Fruit fly (Drosophila melanogaster) whole organism, embryonic: ENCODE data around the gene Eato.

Experiments
- B-H2 ChIP-seq: fragments of 200-800 bp; sonication (Bioruptor generic); optimal IDR thresholded peaks from 2 replicates; lab custom pipeline; 2018; ENCODE audit warnings: missing biosample characterization, mild to moderate bottlenecking, missing genetic modification characterization
- CG10565 ChIP-seq: fragments of 200-800 bp; sonication (Bioruptor generic); optimal IDR thresholded peaks from 3 replicates; lab custom pipeline; 2016; ENCODE audit warnings: missing biosample characterization, mild to moderate bottlenecking, missing genetic modification characterization
- CG10959 ChIP-seq: fragments of 200-800 bp; sonication (Bioruptor generic); IDR thresholded peaks from 2 replicates; pipeline ENCODE4 v1.3.6; 2022; ENCODE audit warnings: missing biosample characterization, missing genetic modification characterization
- CG11696 ChIP-seq: fragments of 200-800 bp; sonication (Bioruptor generic); IDR thresholded peaks from 2 replicates; pipeline ENCODE4 v1.3.6; 2022; ENCODE audit warnings: missing biosample characterization, missing genetic modification characterization
- CG12071 ChIP-seq: fragments of 200-800 bp; sonication (Bioruptor generic); optimal IDR thresholded peaks from 3 replicates; lab custom pipeline; 2018; ENCODE audit warnings: missing biosample characterization, mild to moderate bottlenecking, missing genetic modification characterization
- CG12769 ChIP-seq: fragments of 200-800 bp; sonication (Bioruptor generic); optimal IDR thresholded peaks from 2 replicates; lab custom pipeline; 2019; ENCODE audit warnings: missing biosample characterization, mild to moderate bottlenecking, missing genetic modification characterization, moderate library complexity
- CG13624 ChIP-seq: fragments of 200-800 bp; sonication (Bioruptor generic); optimal IDR thresholded peaks from 2 replicates; lab custom pipeline; 2016; ENCODE audit warnings: missing biosample characterization, missing genetic modification characterization
- CG14014 ChIP-seq: fragments of 200-800 bp; sonication (Bioruptor generic); IDR thresholded peaks from 2 replicates; pipeline ENCODE4 v1.3.6; 2022; ENCODE audit warnings: missing biosample characterization, missing genetic modification characterization
- CG14050 ChIP-seq: fragments of 200-800 bp; sonication (Bioruptor generic); IDR thresholded peaks from 3 replicates; pipeline ENCODE4 v1.3.6; 2022; ENCODE audit warnings: missing biosample characterization, missing genetic modification characterization
- CG14860 ChIP-seq: fragments of 200-800 bp; sonication (Bioruptor generic); IDR thresholded peaks from 3 replicates; pipeline ENCODE4 v1.3.6; 2022; ENCODE audit warnings: missing biosample characterization, missing genetic modification characterization; ENCODE audit not compliant: partially characterized antibody
- CG14965 ChIP-seq: fragments of 200-800 bp; sonication (Bioruptor generic); optimal IDR thresholded peaks from 2 replicates; lab custom pipeline; 2016; ENCODE audit warnings: missing biosample characterization, missing genetic modification characterization, borderline replicate concordance
- CG15601 ChIP-seq: fragments of 200-800 bp; sonication (Bioruptor generic); optimal IDR thresholded peaks from 3 replicates; lab custom pipeline; 2019; ENCODE audit warnings: missing biosample characterization, mild to moderate bottlenecking, missing genetic modification characterization, moderate library complexity
- CG17361 ChIP-seq: fragments of 200-800 bp; sonication (Bioruptor generic); IDR thresholded peaks from 3 replicates; pipeline ENCODE4 v1.3.6; 2022; ENCODE audit warnings: missing biosample characterization, missing genetic modification characterization
- CG17612 ChIP-seq: fragments of 200-800 bp; sonication (Bioruptor generic); IDR thresholded peaks from 2 replicates; pipeline ENCODE4 v1.3.6; 2022; ENCODE audit warnings: missing biosample characterization, missing genetic modification characterization
- CG17802 ChIP-seq: fragments of 200-800 bp; sonication (Bioruptor generic); optimal IDR thresholded peaks from 2 replicates; lab custom pipeline; 2018; ENCODE audit warnings: missing biosample characterization, mild to moderate bottlenecking, missing genetic modification characterization, moderate library complexity
- CG30431 ChIP-seq: fragments of 200-800 bp; sonication (Bioruptor generic); optimal IDR thresholded peaks from 2 replicates; lab custom pipeline; 2017; ENCODE audit warnings: missing biosample characterization, missing genetic modification characterization
- CG31224 ChIP-seq: fragments of 200-800 bp; sonication (Bioruptor generic); IDR thresholded peaks from 2 replicates; pipeline ENCODE4 v1.3.6; 2022; ENCODE audit warnings: missing biosample characterization, missing genetic modification characterization
- CG3163 ChIP-seq: fragments of 200-800 bp; sonication (Bioruptor generic); optimal IDR thresholded peaks from 3 replicates; lab custom pipeline; 2016; ENCODE audit warnings: missing biosample characterization, missing genetic modification characterization
- CG3847 ChIP-seq: fragments of 200-800 bp; sonication (Bioruptor generic); IDR thresholded peaks from 2 replicates; pipeline ENCODE4 v1.3.6; 2022; ENCODE audit warnings: missing biosample characterization, missing genetic modification characterization
- CG6175 ChIP-seq: fragments of 200-800 bp; sonication (Bioruptor generic); IDR thresholded peaks from 3 replicates; pipeline ENCODE4 v1.3.6; 2022; ENCODE audit warnings: missing biosample characterization, missing genetic modification characterization
- CG6689 ChIP-seq: fragments of 200-800 bp; sonication (Bioruptor generic); IDR thresholded peaks from 2 replicates; pipeline ENCODE4 v1.3.6; 2022; ENCODE audit warnings: missing biosample characterization, missing genetic modification characterization
- CG6791 ChIP-seq: fragments of 200-800 bp; sonication (Bioruptor generic); IDR thresholded peaks from 3 replicates; pipeline ENCODE4 v1.3.6; 2022; ENCODE audit warnings: missing biosample characterization, missing genetic modification characterization; ENCODE audit not compliant: partially characterized antibody
- CG7928 ChIP-seq: fragments of 200-800 bp; sonication (Bioruptor generic); optimal IDR thresholded peaks from 2 replicates; lab custom pipeline; 2017; ENCODE audit warnings: missing biosample characterization, mild to moderate bottlenecking, missing genetic modification characterization
- Dad ChIP-seq: fragments of 200-800 bp; sonication (Bioruptor generic); optimal IDR thresholded peaks from 3 replicates; lab custom pipeline; 2016; ENCODE audit warnings: missing biosample characterization, missing genetic modification characterization
- Dbx ChIP-seq: fragments of 200-800 bp; sonication (Bioruptor generic); IDR thresholded peaks from 3 replicates; pipeline ENCODE4 v1.3.6; 2022; ENCODE audit warnings: missing biosample characterization, missing genetic modification characterization
- Dip3 ChIP-seq: fragments of 200-800 bp; sonication (Bioruptor generic); optimal IDR thresholded peaks from 3 replicates; lab custom pipeline; 2016; ENCODE audit warnings: missing biosample characterization, missing genetic modification characterization
- Drgx ChIP-seq: fragments of 200-800 bp; sonication (Bioruptor generic); IDR thresholded peaks from 2 replicates; pipeline ENCODE4 v1.3.6; 2022; ENCODE audit warnings: missing biosample characterization, missing genetic modification characterization
- Gsc ChIP-seq: fragments of 200-800 bp; sonication (Bioruptor generic); IDR thresholded peaks from 2 replicates; pipeline ENCODE4 v1.3.6; 2022; ENCODE audit warnings: missing biosample characterization, missing genetic modification characterization
- H15 ChIP-seq: fragments of 200-800 bp; sonication (Bioruptor generic); IDR thresholded peaks from 3 replicates; pipeline ENCODE4 v1.3.6; 2022; ENCODE audit warnings: missing biosample characterization, missing genetic modification characterization
- HLH4C ChIP-seq: fragments of 200-800 bp; sonication (Bioruptor generic); IDR thresholded peaks from 3 replicates; pipeline ENCODE4 v1.3.6; 2022; ENCODE audit warnings: missing biosample characterization, missing genetic modification characterization; ENCODE audit not compliant: partially characterized antibody
- Hr39 ChIP-seq: fragments of >200 bp; optimal IDR thresholded peaks from 2 replicates; lab custom pipeline; 2017
- Lpt ChIP-seq: fragments of >200 bp; optimal IDR thresholded peaks from 2 replicates; lab custom pipeline; 2018; ENCODE audit warnings: missing biosample characterization, missing genetic modification characterization
- MTF-1 ChIP-seq: fragments of 200-800 bp; sonication (Bioruptor generic); optimal IDR thresholded peaks from 2 replicates; lab custom pipeline; 2018; ENCODE audit warnings: missing biosample characterization, mild to moderate bottlenecking, missing genetic modification characterization, borderline replicate concordance
- PHDP ChIP-seq: fragments of 200-800 bp; sonication (Bioruptor generic); optimal IDR thresholded peaks from 3 replicates; lab custom pipeline; 2018; ENCODE audit warnings: missing biosample characterization, mild to moderate bottlenecking, missing genetic modification characterization, moderate library complexity
- Xbp1 ChIP-seq: fragments of 200-800 bp; sonication (Bioruptor generic); optimal IDR thresholded peaks from 3 replicates; lab custom pipeline; 2016; ENCODE audit warnings: missing biosample characterization, mild to moderate bottlenecking, missing genetic modification characterization
- YL-1 ChIP-seq: fragments of 200-800 bp; sonication (Bioruptor generic); optimal IDR thresholded peaks from 3 replicates; lab custom pipeline; 2017; ENCODE audit warnings: missing biosample characterization, mild to moderate bottlenecking, missing genetic modification characterization
- corto ChIP-seq: fragments of 200-800 bp; sonication (Bioruptor generic); optimal IDR thresholded peaks from 2 replicates; lab custom pipeline; 2016; ENCODE audit warnings: missing biosample characterization, mild to moderate bottlenecking, missing genetic modification characterization, moderate library complexity
- dm ChIP-seq: fragments of 200-800 bp; sonication (Bioruptor generic); optimal IDR thresholded peaks from 3 replicates; lab custom pipeline; 2016; ENCODE audit warnings: missing biosample characterization, missing genetic modification characterization
- ewg ChIP-seq: fragments of 200-800 bp; sonication (Bioruptor generic); optimal IDR thresholded peaks from 3 replicates; lab custom pipeline; 2017; ENCODE audit warnings: mild to moderate bottlenecking, missing biosample characterization, missing genetic modification reagents, missing genetic modification characterization
- fd64A ChIP-seq: fragments of 200-800 bp; sonication (Bioruptor generic); optimal IDR thresholded peaks from 3 replicates; lab custom pipeline; 2018; ENCODE audit warnings: missing biosample characterization, mild to moderate bottlenecking, missing genetic modification characterization
- gce ChIP-seq: fragments of 200-800 bp; sonication (Bioruptor generic); IDR thresholded peaks from 3 replicates; pipeline ENCODE4 v1.3.6; 2022; ENCODE audit warnings: missing biosample characterization, missing genetic modification characterization
- kah ChIP-seq: fragments of 200-800 bp; sonication (Bioruptor generic); optimal IDR thresholded peaks from 2 replicates; lab custom pipeline; 2018; ENCODE audit warnings: missing biosample characterization, mild to moderate bottlenecking, missing genetic modification characterization
- ken ChIP-seq: fragments of 200-800 bp; sonication (Bioruptor generic); IDR thresholded peaks from 3 replicates; pipeline ENCODE4 v1.3.6; 2022; ENCODE audit warnings: missing biosample characterization, missing genetic modification characterization
- knrl ChIP-seq: fragments of 200-800 bp; sonication (Bioruptor generic); IDR thresholded peaks from 3 replicates; pipeline ENCODE4 v1.3.6; 2022; ENCODE audit warnings: missing biosample characterization, missing genetic modification characterization; ENCODE audit not compliant: partially characterized antibody
- lbe ChIP-seq: fragments of 200-800 bp; sonication (Bioruptor generic); optimal IDR thresholded peaks from 2 replicates; lab custom pipeline; 2016; ENCODE audit warnings: missing biosample characterization, mild to moderate bottlenecking, missing genetic modification characterization
- lola ChIP-seq, 3 experiments: fragments of >200 bp in 2 of 3; fragments of 200-800 bp in 1 of 3; sonication (Bioruptor generic) in 1 of 3; optimal IDR thresholded peaks; 2 replicates each; lab custom pipeline; 2017 to 2019; ENCODE audit warnings: missing biosample characterization in 3 of 3, missing genetic modification characterization in 3 of 3, mild to moderate bottlenecking in 1 of 3, moderate library complexity in 1 of 3
- maf-S ChIP-seq: fragments of 200-800 bp; sonication (Bioruptor generic); optimal IDR thresholded peaks from 2 replicates; lab custom pipeline; 2016; ENCODE audit warnings: missing biosample characterization, missing genetic modification characterization
- mld ChIP-seq: fragments of 200-800 bp; sonication (Bioruptor generic); IDR thresholded peaks from 3 replicates; pipeline ENCODE4 v1.3.6; 2022; ENCODE audit warnings: missing biosample characterization, missing genetic modification characterization; ENCODE audit not compliant: partially characterized antibody
- pita ChIP-seq: fragments of 200-800 bp; sonication (Bioruptor generic); optimal IDR thresholded peaks from 2 replicates; lab custom pipeline; 2017; ENCODE audit warnings: missing biosample characterization, mild to moderate bottlenecking, missing genetic modification characterization
- sim ChIP-seq: fragments of 200-800 bp; sonication (Bioruptor generic); IDR thresholded peaks from 2 replicates; pipeline ENCODE4 v1.3.6; 2022; ENCODE audit warnings: missing biosample characterization, missing genetic modification characterization

Eato gene

dm6 chr2L:13838647-13839390, 54.9 kb downstream of the Eato start (continued):
- TF ChIP-seq CG3847 (GFP tag; lab: Robert Waterston, UW) (no peak), CG11696 (GFP tag; lab: Robert Waterston, UW) (no peak), CG17612 (no peak), mld (GFP tag; lab: Robert Waterston, UW) (no peak), CG6175 (no peak), CG12769 (peak; percentile 3), Dip3 (no peak), Dad (GFP tag; lab: Kevin White, UChicago) (no peak), knrl (GFP tag; lab: Robert Waterston, UW) (no peak), lbe (GFP tag; lab: Kevin White, UChicago) (no peak), CG12071 (peak; percentile 5), CG7928 (GFP tag; lab: Kevin White, UChicago) (no peak), CG14965 (GFP tag; lab: Kevin White, UChicago) (no peak), Lpt (GFP tag; lab: Kevin White, UChicago) (no peak), CG17802 (tag; lab: Kevin White, UChicago) (no peak), CG10959 (GFP tag; lab: Robert Waterston, UW) (no peak), ken (GFP tag; lab: Robert Waterston, UW) (0 out of 3 replicates have a peak, but pooled peaks have one; percentile 6), CG14860 (GFP tag; lab: Robert Waterston, UW) (no peak), HLH4C (GFP tag; lab: Robert Waterston, UW) (no peak), PHDP (tag; lab: Kevin White, UChicago) (peak; percentile 54), CG6689 (GFP tag; lab: Robert Waterston, UW) (no peak), CG14050 (GFP tag; lab: Robert Waterston, UW) (no peak), MTF-1 (GFP tag; lab: Kevin White, UChicago) (peak; percentile 5), H15 (GFP tag; lab: Robert Waterston, UW) (no peak), gce (GFP tag; lab: Robert Waterston, UW) (0 out of 3 replicates have a peak, but pooled peaks have one; percentile 15), CG13624 (GFP tag; lab: Kevin White, UChicago) (no peak), YL-1 (no peak), corto (GFP tag; lab: Kevin White, UChicago) (no peak), maf-S (GFP tag; lab: Kevin White, UChicago) (no peak), Gsc (no peak), pita (GFP tag; lab: Kevin White, UChicago) (no peak), B-H2 (GFP tag; lab: Kevin White, UChicago) (no peak), CG17361 (GFP tag; lab: Robert Waterston, UW) (no peak), CG15601 (peak; percentile 9), Xbp1 (GFP tag; lab: Kevin White, UChicago) (peak; percentile 2), CG31224 (no peak), CG6791 (GFP tag; lab: Robert Waterston, UW) (no peak), kah (GFP tag; lab: Kevin White, UChicago) (no peak), CG14014 (GFP tag; lab: Robert Waterston, UW) (no peak; the same call in 1 of the 2 replicates), CG30431 (GFP tag; lab: Kevin White, UChicago) (no peak), Dbx (GFP tag; lab: Robert Waterston, UW) (0 out of 3 replicates have a peak, but pooled peaks have one; percentile 29), dm (GFP tag; lab: Kevin White, UChicago) (no peak), Drgx (GFP tag; lab: Robert Waterston, UW) (no peak), sim (GFP tag; lab: Robert Waterston, UW) (0 out of 2 replicates have a peak, but pooled peaks have one; percentile 35), fd64A (GFP tag; lab: Kevin White, UChicago) (peak; percentile 38), lola (GFP tag; optimal IDR thresholded peaks at IDR 0.05; lab: Kevin White, UChicago) (no peak), Hr39 (lab: Kevin White, UChicago) (no peak), CG3163 (no peak), ewg (GFP tag; lab: Kevin White, UChicago) (no peak), CG10565 (no peak)
